Fruit fly (Drosophila melanogaster) whole organism, embryonic: ENCODE results near the gene CG42232.

Source experiments
- Ada2b ChIP-seq: fragments of 200-800 bp; sonication (Bioruptor generic); IDR thresholded peaks from 2 replicates; pipeline ENCODE4 v1.3.6; 2022; ENCODE audit warnings: missing biosample characterization, missing genetic modification characterization
- Atf6 ChIP-seq: fragments of 200-800 bp; sonication (Bioruptor generic); IDR thresholded peaks from 2 replicates; pipeline ENCODE4 v1.3.6; 2022; ENCODE audit warnings: missing biosample characterization, missing genetic modification characterization
- Blimp-1 ChIP-seq: fragments of 200-800 bp; sonication (Bioruptor generic); optimal IDR thresholded peaks from 3 replicates; lab custom pipeline; 2018; ENCODE audit warnings: missing biosample characterization, missing genetic modification characterization, mild to moderate bottlenecking, moderate library complexity, missing genetic modification reagents
- CG11085 ChIP-seq: fragments of 200-800 bp; sonication (Bioruptor generic); IDR thresholded peaks from 2 replicates; pipeline ENCODE4 v1.3.6; 2022; ENCODE audit warnings: missing biosample characterization, missing genetic modification characterization
- CG11696 ChIP-seq: fragments of 200-800 bp; sonication (Bioruptor generic); IDR thresholded peaks from 2 replicates; pipeline ENCODE4 v1.3.6; 2022; ENCODE audit warnings: missing biosample characterization, missing genetic modification characterization
- CG12391 ChIP-seq: fragments of 200-800 bp; sonication (Bioruptor generic); optimal IDR thresholded peaks from 3 replicates; lab custom pipeline; 2018; ENCODE audit warnings: missing biosample characterization, mild to moderate bottlenecking, missing genetic modification characterization, moderate library complexity
- CG1603 ChIP-seq: fragments of 200-800 bp; sonication (Bioruptor generic); optimal IDR thresholded peaks from 2 replicates; lab custom pipeline; 2019; ENCODE audit warnings: missing biosample characterization, mild to moderate bottlenecking, missing genetic modification characterization, moderate library complexity
- CG32532 ChIP-seq: fragments of 200-800 bp; sonication (Bioruptor generic); IDR thresholded peaks from 2 replicates; pipeline ENCODE4 v1.3.6; 2022; ENCODE audit warnings: missing biosample characterization, missing genetic modification characterization
- CG32767 ChIP-seq: fragments of 200-800 bp; sonication (Bioruptor generic); IDR thresholded peaks from 2 replicates; pipeline ENCODE4 v1.3.6; 2022; ENCODE audit warnings: missing biosample characterization, missing genetic modification characterization
- CG6175 ChIP-seq: fragments of 200-800 bp; sonication (Bioruptor generic); IDR thresholded peaks from 3 replicates; pipeline ENCODE4 v1.3.6; 2022; ENCODE audit warnings: missing biosample characterization, missing genetic modification characterization
- CG6689 ChIP-seq: fragments of 200-800 bp; sonication (Bioruptor generic); IDR thresholded peaks from 2 replicates; pipeline ENCODE4 v1.3.6; 2022; ENCODE audit warnings: missing biosample characterization, missing genetic modification characterization
- CG6813 ChIP-seq: fragments of 200-800 bp; sonication (Bioruptor generic); optimal IDR thresholded peaks from 2 replicates; lab custom pipeline; 2017; ENCODE audit warnings: missing biosample characterization, missing genetic modification characterization, mild to moderate bottlenecking, moderate library complexity, missing genetic modification reagents
- CG7745 ChIP-seq: fragments of 200-800 bp; sonication (Bioruptor generic); optimal IDR thresholded peaks from 2 replicates; lab custom pipeline; 2018; ENCODE audit warnings: missing biosample characterization, mild to moderate bottlenecking, missing genetic modification characterization, moderate library complexity
- CG7839 ChIP-seq: fragments of 200-800 bp; sonication (Bioruptor generic); optimal IDR thresholded peaks from 3 replicates; lab custom pipeline; 2018; ENCODE audit warnings: missing biosample characterization, mild to moderate bottlenecking, missing genetic modification characterization, moderate library complexity
- CG8359 ChIP-seq: fragments of 200-800 bp; sonication (Bioruptor generic); optimal IDR thresholded peaks from 2 replicates; lab custom pipeline; 2017; ENCODE audit warnings: missing biosample characterization, mild to moderate bottlenecking, missing genetic modification characterization, borderline replicate concordance
- CG9727 ChIP-seq: fragments of 200-800 bp; sonication (Bioruptor generic); optimal IDR thresholded peaks from 3 replicates; lab custom pipeline; 2017; ENCODE audit warnings: missing biosample characterization, mild to moderate bottlenecking, missing genetic modification characterization
- Camta ChIP-seq: fragments of 200-800 bp; sonication (Bioruptor generic); optimal IDR thresholded peaks from 2 replicates; lab custom pipeline; 2016; ENCODE audit warnings: missing biosample characterization, missing genetic modification characterization
- Chrac-16 ChIP-seq: fragments of 200-800 bp; sonication (Bioruptor generic); optimal IDR thresholded peaks from 3 replicates; lab custom pipeline; 2016; ENCODE audit warnings: missing biosample characterization, missing genetic modification characterization
- CkIIα-i1 ChIP-seq: fragments of 200-800 bp; sonication (Bioruptor generic); IDR thresholded peaks from 2 replicates; pipeline ENCODE4 v1.3.6; 2022; ENCODE audit warnings: missing biosample characterization, missing genetic modification characterization
- CoRest ChIP-seq: fragments of 200-800 bp; sonication (Bioruptor generic); optimal IDR thresholded peaks from 3 replicates; lab custom pipeline; 2018; ENCODE audit warnings: missing biosample characterization, mild to moderate bottlenecking, missing genetic modification characterization, moderate library complexity
- Ets97D ChIP-seq: fragments of 200-800 bp; sonication (Bioruptor generic); optimal IDR thresholded peaks from 3 replicates; lab custom pipeline; 2016; ENCODE audit warnings: missing biosample characterization, missing genetic modification characterization
- Fer2 ChIP-seq: fragments of 200-800 bp; sonication (Bioruptor generic); optimal IDR thresholded peaks from 2 replicates; lab custom pipeline; 2018; ENCODE audit warnings: missing biosample characterization, mild to moderate bottlenecking, missing genetic modification characterization, moderate library complexity
- GATAe ChIP-seq: fragments of 200-800 bp; sonication (Bioruptor generic); conservative IDR thresholded peaks from 2 replicates; pipeline ENCODE4 v1.3.6; 2022; ENCODE audit warnings: missing biosample characterization, missing genetic modification characterization
- HmgD ChIP-seq: fragments of 200-800 bp; sonication (Bioruptor generic); optimal IDR thresholded peaks from 3 replicates; lab custom pipeline; 2016; ENCODE audit warnings: missing biosample characterization, missing genetic modification characterization
- Hmr ChIP-seq: fragments of 200-800 bp; sonication (Bioruptor generic); optimal IDR thresholded peaks from 3 replicates; lab custom pipeline; 2017; ENCODE audit warnings: mild to moderate bottlenecking, missing biosample characterization, missing genetic modification reagents, missing genetic modification characterization
- Jarid2 ChIP-seq: fragments of 200-800 bp; sonication (Bioruptor generic); optimal IDR thresholded peaks from 3 replicates; lab custom pipeline; 2017; ENCODE audit warnings: mild to moderate bottlenecking, missing biosample characterization, missing genetic modification reagents, missing genetic modification characterization
- Kr ChIP-seq: fragments of 200-800 bp; sonication (Bioruptor generic); optimal IDR thresholded peaks from 2 replicates; lab custom pipeline; 2017; ENCODE audit warnings: missing biosample characterization, mild to moderate bottlenecking, missing genetic modification characterization
- Nf-YC ChIP-seq: fragments of 200-800 bp; optimal IDR thresholded peaks from 3 replicates; lab custom pipeline; 2019; ENCODE audit warnings: missing biosample characterization, mild to moderate bottlenecking, missing genetic modification characterization, moderate library complexity
- Vsx1 ChIP-seq: fragments of 200-800 bp; sonication (Bioruptor generic); optimal IDR thresholded peaks from 2 replicates; lab custom pipeline; 2017; ENCODE audit warnings: missing biosample characterization, mild to moderate bottlenecking, missing genetic modification characterization, missing genetic modification reagents
- bbx ChIP-seq: fragments of 200-800 bp; sonication (Bioruptor generic); IDR thresholded peaks from 2 replicates; pipeline ENCODE4 v1.3.6; 2022; ENCODE audit warnings: missing biosample characterization, missing genetic modification characterization; ENCODE audit not compliant: partially characterized antibody
- chif ChIP-seq, 2 experiments: fragments of 200-800 bp; sonication (Bioruptor generic); optimal IDR thresholded peaks; 3 replicates each; lab custom pipeline; 2016; ENCODE audit warnings: missing biosample characterization in 2 of 2, missing genetic modification characterization in 2 of 2
- ci ChIP-seq: fragments of 200-800 bp; sonication (Bioruptor generic); IDR thresholded peaks from 3 replicates; pipeline ENCODE4 v1.3.6; 2022; ENCODE audit warnings: missing biosample characterization, missing genetic modification characterization
- dmrt99B ChIP-seq: fragments of 200-800 bp; sonication (Bioruptor generic); optimal IDR thresholded peaks from 2 replicates; lab custom pipeline; 2018; ENCODE audit warnings: missing biosample characterization, mild to moderate bottlenecking, missing genetic modification characterization, moderate library complexity
- ems ChIP-seq: fragments of 200-800 bp; sonication (Bioruptor generic); optimal IDR thresholded peaks from 3 replicates; lab custom pipeline; 2016; ENCODE audit warnings: missing biosample characterization, missing genetic modification characterization
- exex ChIP-seq: fragments of 200-800 bp; sonication (Bioruptor generic); optimal IDR thresholded peaks from 4 replicates; lab custom pipeline; 2018; ENCODE audit warnings: missing biosample characterization, mild to moderate bottlenecking, missing genetic modification characterization, moderate library complexity
- lab ChIP-seq: fragments of 200-800 bp; sonication (Bioruptor generic); optimal IDR thresholded peaks from 3 replicates; lab custom pipeline; 2017; ENCODE audit warnings: missing biosample characterization, missing genetic modification characterization, mild to moderate bottlenecking, moderate library complexity, missing genetic modification reagents
- mirr ChIP-seq: fragments of 200-800 bp; sonication (Bioruptor generic); optimal IDR thresholded peaks from 3 replicates; lab custom pipeline; 2018; ENCODE audit warnings: missing biosample characterization, mild to moderate bottlenecking, missing genetic modification characterization
- nerfin-1 ChIP-seq: fragments of 200-800 bp; sonication (Bioruptor generic); optimal IDR thresholded peaks from 3 replicates; lab custom pipeline; 2019; ENCODE audit warnings: missing biosample characterization, mild to moderate bottlenecking, missing genetic modification characterization, moderate library complexity
- org-1 ChIP-seq: fragments of 200-800 bp; sonication (Bioruptor generic); optimal IDR thresholded peaks from 2 replicates; lab custom pipeline; 2017; ENCODE audit warnings: missing biosample characterization, missing genetic modification characterization
- phol ChIP-seq: fragments of 200-800 bp; sonication (Bioruptor generic); optimal IDR thresholded peaks from 3 replicates; lab custom pipeline; 2018; ENCODE audit warnings: missing biosample characterization, mild to moderate bottlenecking, missing genetic modification characterization, moderate library complexity
- sna ChIP-seq: fragments of 200-800 bp; sonication (Bioruptor generic); IDR thresholded peaks from 2 replicates; pipeline ENCODE4 v1.3.6; 2022; ENCODE audit warnings: missing biosample characterization, missing genetic modification characterization; ENCODE audit not compliant: partially characterized antibody
- tna ChIP-seq: fragments of 200-800 bp; sonication (Bioruptor generic); IDR thresholded peaks from 2 replicates; pipeline ENCODE4 v1.3.6; 2022; ENCODE audit warnings: missing biosample characterization, missing genetic modification characterization; ENCODE audit not compliant: partially characterized antibody
- usp ChIP-seq: fragments of >200 bp; optimal IDR thresholded peaks from 2 replicates; lab custom pipeline; 2017; ENCODE audit warnings: missing biosample characterization, missing genetic modification characterization
- vvl ChIP-seq: fragments of 200-800 bp; sonication (Bioruptor generic); IDR thresholded peaks from 2 replicates; pipeline ENCODE4 v1.3.6; 2022; ENCODE audit warnings: missing biosample characterization, missing genetic modification characterization

The CG42232 gene

dm6 chr3R:16502595-16503305, 33.3 kb upstream of the CG42232 start, which contains the start of gene CG42342 (continued):
- TF ChIP-seq org-1 (no peak), CG11085 (GFP tag; lab: Robert Waterston, UW) (no peak), CkIIα-i1 (GFP tag; lab: Robert Waterston, UW) (no peak), bbx (GFP tag; lab: Robert Waterston, UW) (peak; percentile 36; the same call in 1 of the 2 replicates), ci (GFP tag; lab: Robert Waterston, UW) (0 out of 3 replicates have a peak, but pooled peaks have one; percentile 6), Kr (GFP tag; lab: Kevin White, UChicago) (peak; percentile 16), vvl (GFP tag; lab: Robert Waterston, UW) (peak; percentile 65), CG6175 (GFP tag; lab: Robert Waterston, UW) (no peak), CG7745 (tag; lab: Kevin White, UChicago) (no peak)

- TF ChIP-seq CG7839 (tag; lab: Kevin White, UChicago) (no peak), Hmr (GFP tag; lab: Kevin White, UChicago) (peak; percentile 26), Fer2 (no peak), ems (GFP tag; lab: Kevin White, UChicago) (no peak), Atf6 (GFP tag; lab: Robert Waterston, UW) (peak; percentile 12; the same call in 1 of the 2 replicates), phol (tag; lab: Kevin White, UChicago) (peak; percentile 22), Blimp-1 (peak; percentile 20), CG32767 (GFP tag; lab: Robert Waterston, UW) (no peak), Chrac-16 (no peak), CG6813 (GFP tag; lab: Kevin White, UChicago) (no peak), CoRest (tag; lab: Kevin White, UChicago) (no peak), CG32532 (GFP tag; lab: Robert Waterston, UW) (no peak), CG9727 (GFP tag; lab: Kevin White, UChicago) (no peak), ci (GFP tag; lab: Robert Waterston, UW) (peak; percentile 50; the same call in 1 of the 3 replicates), nerfin-1 (tag; lab: Kevin White, UChicago) (no peak), chif (GFP tag; optimal IDR thresholded peaks at IDR 0.05; lab: Kevin White, UChicago) (no peak), Camta (GFP tag; lab: Kevin White, UChicago) (no peak), exex (tag; lab: Kevin White, UChicago) (no peak), lab (GFP tag; lab: Kevin White, UChicago) (no peak), GATAe (GFP tag; lab: Robert Waterston, UW) (peak; percentile 75), usp (GFP tag; lab: Kevin White, UChicago) (no peak), mirr (GFP tag; lab: Kevin White, UChicago) (no peak), Nf-YC (tag; lab: Kevin White, UChicago) (no peak), Vsx1 (GFP tag; lab: Kevin White, UChicago) (peak; percentile 89), CG8359 (GFP tag; lab: Kevin White, UChicago) (no peak), CG12391 (tag; lab: Kevin White, UChicago) (peak; percentile 28), CG11696 (GFP tag; lab: Robert Waterston, UW) (no peak), Ada2b (GFP tag; lab: Robert Waterston, UW) (no peak), Ets97D (GFP tag; lab: Kevin White, UChicago) (peak; percentile 41), dmrt99B (tag; lab: Kevin White, UChicago) (peak; percentile 14), CG6689 (0 out of 2 replicates have a peak, but pooled peaks have one; percentile 6), Jarid2 (peak; percentile 9), CG1603 (tag; lab: Kevin White, UChicago) (peak; percentile 13), HmgD (GFP tag; lab: Kevin White, UChicago) (no peak), tna (GFP tag; lab: Robert Waterston, UW) (no peak), sna (GFP tag; lab: Robert Waterston, UW) (0 out of 2 replicates have a peak, but pooled peaks have one; percentile 22)
These were observed 31.7 kb upstream of the CG42232 start, which contains the start of gene Decay for dm6 chr3R:16500919-16501851. Decay (minus strand) TSS chr3R:16501050.
